Fruit fly (Drosophila melanogaster): Measurements from ENCODE around the gene Apl.

Gene Apl

dm6 chr3L:16587994-16588622 is 6.9 kb upstream of the Apl start (continued):
- TF ChIP-seq Ssrp (tag; optimal IDR thresholded peaks at IDR 0.05), result peak; percentile 27
- no peak for TF ChIP-seq pros (GFP tag; optimal IDR thresholded peaks at IDR 0.05)
- TF ChIP-seq Nf-YC (tag; optimal IDR thresholded peaks at IDR 0.05), result peak; percentile 48
- peak; percentile 35 for TF ChIP-seq CG32772 (GFP tag; IDR thresholded peaks at IDR 0.05)
- TF ChIP-seq gcm2 (GFP tag; optimal IDR thresholded peaks at IDR 0.05), result no peak
- peak; percentile 53; the same call in 1 of the 2 replicates for TF ChIP-seq Xrp1 (GFP tag; IDR thresholded peaks at IDR 0.05)
- TF ChIP-seq sd (tag; optimal IDR thresholded peaks at IDR 0.05), result peak; percentile 62
- TF ChIP-seq hkb (optimal IDR thresholded peaks at IDR 0.05), result peak; percentile 78
- TF ChIP-seq hkb (GFP tag; IDR thresholded peaks at IDR 0.05), result peak; percentile 51
- peak; percentile 64 for TF ChIP-seq CG17802 (tag; optimal IDR thresholded peaks at IDR 0.05)
- peak; percentile 2 for TF ChIP-seq CG15601 (tag; optimal IDR thresholded peaks at IDR 0.05)
- no peak for TF ChIP-seq Rx (GFP tag; IDR thresholded peaks at IDR 0.05)
- TF ChIP-seq CG8388 (GFP tag; optimal IDR thresholded peaks at IDR 0.05), result no peak
- no peak for TF ChIP-seq fd102C (GFP tag; optimal IDR thresholded peaks at IDR 0.05)
- no peak for TF ChIP-seq sens-2 (GFP tag; IDR thresholded peaks at IDR 0.05)

- TF ChIP-seq HLH3B (GFP tag; IDR thresholded peaks at IDR 0.05) (no peak), CG14710 (tag; optimal IDR thresholded peaks at IDR 0.05) (peak; percentile 66), CG12071 (GFP tag; optimal IDR thresholded peaks at IDR 0.05) (no peak), insv (GFP tag; optimal IDR thresholded peaks at IDR 0.05) (peak in 1 of 2 experiments; percentile 64), ewg (GFP tag; optimal IDR thresholded peaks at IDR 0.05) (no peak), CG6813 (GFP tag; optimal IDR thresholded peaks at IDR 0.05) (no peak), CG18619 (GFP tag; optimal IDR thresholded peaks at IDR 0.05) (no peak), E2f2 (GFP tag; IDR thresholded peaks at IDR 0.05) (peak; percentile 76), Chrac-16 (GFP tag; optimal IDR thresholded peaks at IDR 0.05) (no peak), CG12744 (GFP tag; optimal IDR thresholded peaks at IDR 0.05) (no peak), ato (GFP tag; IDR thresholded peaks at IDR 0.05; ENCODE audit: partially characterized antibody) (peak; percentile 15; the same call in 1 of the 2 replicates), Dp (GFP tag; optimal IDR thresholded peaks at IDR 0.05) (peak; percentile 72), lola (GFP tag; optimal IDR thresholded peaks at IDR 0.05) (no peak), maf-S (GFP tag; optimal IDR thresholded peaks at IDR 0.05) (no peak), slp2 (GFP tag; optimal IDR thresholded peaks at IDR 0.05) (no peak), CG4360 (GFP tag; IDR thresholded peaks at IDR 0.05) (no peak), CG16813 (GFP tag; IDR thresholded peaks at IDR 0.05; ENCODE audit: partially characterized antibody) (peak; percentile 61), dati (GFP tag; IDR thresholded peaks at IDR 0.05) (no peak), Fer2 (tag; optimal IDR thresholded peaks at IDR 0.05) (no peak), bbx (GFP tag; IDR thresholded peaks at IDR 0.05; ENCODE audit: partially characterized antibody) (peak; percentile 66), HmgZ (tag; optimal IDR thresholded peaks at IDR 0.05) (peak; percentile 11), CG4820 (GFP tag; optimal IDR thresholded peaks at IDR 0.05) (no peak), fd96Cb (tag; optimal IDR thresholded peaks at IDR 0.05) (no peak), CG42726 (GFP tag; IDR thresholded peaks at IDR 0.05; ENCODE audit: partially characterized antibody) (no peak; the same call in 1 of the 2 replicates), CkIIα-i1 (GFP tag; IDR thresholded peaks at IDR 0.05) (no peak), CG2712 (tag; optimal IDR thresholded peaks at IDR 0.05) (peak; percentile 27), Dek (tag; optimal IDR thresholded peaks at IDR 0.05) (no peak), CG9797 (GFP tag; optimal IDR thresholded peaks at IDR 0.05) (peak; percentile 91), CG12219 (GFP tag; optimal IDR thresholded peaks at IDR 0.05) (no peak), Dll (GFP tag; IDR thresholded peaks at IDR 0.05; ENCODE audit: partially characterized antibody) (peak; percentile 72; the same call in 3 of the 4 replicates), pzg (GFP tag; optimal IDR thresholded peaks at IDR 0.05) (peak; percentile 58), CG6791 (GFP tag; IDR thresholded peaks at IDR 0.05; ENCODE audit: partially characterized antibody) (peak; percentile 70), CG4617 (GFP tag; optimal IDR thresholded peaks at IDR 0.05; ENCODE audit: borderline replicate concordance) (peak; percentile 75), sens-2 (GFP tag; IDR thresholded peaks at IDR 0.05) (no peak)
These were observed 4.1 kb upstream of the Apl start, which contains the start of gene tra for dm6 chr3L:16590860-16591259. tra (minus strand) TSS chr3L:16591050.

Measured in whole organism, embryonic.